Worm (Caenorhabditis elegans): ENCODE measurements around the gene Y7A5A.13.

DNA sequence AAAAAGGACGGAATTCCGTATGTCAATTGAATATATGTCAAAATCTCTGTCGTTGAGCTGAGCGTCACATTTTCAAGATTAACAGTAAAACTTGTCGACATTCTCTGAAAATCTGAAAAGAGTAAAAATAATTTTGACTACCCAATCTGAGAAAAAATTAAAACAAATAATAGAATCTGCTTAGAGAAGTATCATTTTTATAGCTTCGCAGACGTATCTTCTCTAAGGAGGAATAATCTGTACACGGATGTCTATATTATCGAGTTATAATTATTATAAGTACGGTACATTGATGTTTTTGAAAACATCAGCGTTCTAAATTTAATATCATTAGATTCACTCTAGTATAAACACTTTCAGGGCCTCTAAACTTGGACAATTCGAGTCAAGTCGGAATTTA, 33.1 kb upstream of the Y7A5A.13 start, which contains the start of gene srg-64:
- TF ChIP-seq ceh-82 (tag; optimal IDR thresholded peaks at IDR 0.05) (no peak), unc-39 (tag; optimal IDR thresholded peaks at IDR 0.05) (no peak), unc-130 (GFP tag; optimal IDR thresholded peaks at IDR 0.05) (no peak), lin-38 (GFP tag; IDR thresholded peaks at IDR 0.05) (no peak), ztf-11 (tag; optimal IDR thresholded peaks at IDR 0.05) (no peak), egl-27 (tag; optimal IDR thresholded peaks at IDR 0.05) (no peak), ZK337.2 (GFP tag; IDR thresholded peaks at IDR 0.05) (no peak), nhr-76 (tag; optimal IDR thresholded peaks at IDR 0.05) (no peak), zag-1 (tag; optimal IDR thresholded peaks at IDR 0.05) (no peak), Y75B8A.6 (GFP tag; IDR thresholded peaks at IDR 0.05) (no peak), gei-8 (GFP tag; optimal IDR thresholded peaks at IDR 0.05) (no peak)

All from whole organism, L4 larva.